Worm (Caenorhabditis elegans): Measurements from ENCODE around the gene tbb-4.

tbb-4 gene

DNA sequence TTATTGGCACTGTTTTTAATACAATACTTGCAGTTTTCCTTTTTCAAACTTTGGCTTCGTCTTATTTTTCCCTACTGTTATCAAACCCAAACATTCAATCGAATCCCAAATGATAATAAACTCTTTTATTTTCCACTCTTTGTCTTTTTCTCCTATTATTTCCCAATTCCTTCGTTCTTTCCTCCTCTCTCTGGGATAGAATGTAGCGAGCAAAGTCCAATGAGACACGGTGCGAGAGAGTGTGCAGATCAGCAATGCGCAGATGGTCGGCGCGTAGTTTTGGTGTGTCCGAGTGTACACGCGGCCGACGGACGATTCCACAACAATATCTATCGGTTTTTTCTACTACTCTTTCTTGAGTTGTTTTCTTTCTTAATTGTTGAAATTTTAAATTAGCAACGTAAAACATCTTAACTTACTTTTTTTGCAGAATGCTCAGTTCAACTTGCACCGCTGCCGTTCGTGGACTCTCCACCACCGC, 5.7 kb downstream of the tbb-4 start, which contains the start of gene B0272.3 (continued):
- TF ChIP-seq tlp-1 (tag; optimal IDR thresholded peaks at IDR 0.05): no peak
- no peak for TF ChIP-seq fkh-4 (tag; optimal IDR thresholded peaks at IDR 0.05; ENCODE audit: borderline replicate concordance)
- peak; percentile 85 for TF ChIP-seq nhr-85 (tag)
- TF ChIP-seq ztf-11 (tag; optimal IDR thresholded peaks at IDR 0.05): no peak
- TF ChIP-seq nhr-71 (tag; optimal IDR thresholded peaks at IDR 0.05): peak; percentile 72
- TF ChIP-seq nhr-237 (tag; optimal IDR thresholded peaks at IDR 0.05): no peak
- TF ChIP-seq nhr-47 (tag; optimal IDR thresholded peaks at IDR 0.05): peak; percentile 20
- peak; percentile 4 to 44 for TF ChIP-seq lsy-2 (tag; optimal IDR thresholded peaks at IDR 0.05)
- no peak for TF ChIP-seq C04F5.9 (tag; optimal IDR thresholded peaks at IDR 0.05)
- TF ChIP-seq nhr-77 (tag; optimal IDR thresholded peaks at IDR 0.05): peak; percentile 56
- TF ChIP-seq aha-1 (tag; optimal IDR thresholded peaks at IDR 0.05): no peak
- peak; percentile 36 for TF ChIP-seq xbp-1 (tag; optimal IDR thresholded peaks at IDR 0.05)
- peak in 1 of 2 experiments; percentile 68 for TF ChIP-seq lin-35 (GFP tag; optimal IDR thresholded peaks at IDR 0.05)
- TF ChIP-seq skn-1 (tag; optimal IDR thresholded peaks at IDR 0.05): peak; percentile 25
- no peak for TF ChIP-seq nhr-28 (tag; optimal IDR thresholded peaks at IDR 0.05)
- no peak for TF ChIP-seq ceh-88 (GFP tag; IDR thresholded peaks at IDR 0.05)
- TF ChIP-seq ceh-63 (GFP tag; optimal IDR thresholded peaks at IDR 0.05): no peak
- TF ChIP-seq lin-13 (GFP tag; optimal IDR thresholded peaks at IDR 0.05): no peak

DNA sequence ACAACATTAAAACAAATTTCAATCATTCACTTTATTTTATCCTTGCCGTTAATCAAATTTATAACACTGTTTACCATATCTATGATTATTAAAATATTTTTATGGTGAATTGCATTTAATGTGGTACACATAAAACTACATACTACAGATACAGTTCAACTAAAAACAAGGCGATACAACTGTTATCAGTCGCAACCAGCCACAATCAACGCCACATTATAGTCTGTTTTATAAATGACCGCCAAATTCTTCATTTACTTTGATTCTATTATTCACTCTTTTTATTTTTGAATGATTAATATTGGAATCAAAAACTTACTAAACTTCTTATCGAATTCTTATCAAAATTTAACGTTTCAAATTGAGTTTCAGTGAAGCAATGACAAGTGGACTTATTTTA, 8.6 kb downstream of the tbb-4 start, which contains the start of gene B0272.4:
B0272.4 (plus strand) TSS at position 373 of the 400 bp plus-strand sequence.
- TF ChIP-seq nhr-20 (tag; optimal IDR thresholded peaks at IDR 0.05): peak; percentile 58
- no peak for TF ChIP-seq pqm-1 (tag; optimal IDR thresholded peaks at IDR 0.05)
- peak; percentile 89 for TF ChIP-seq elt-2 (tag; optimal IDR thresholded peaks at IDR 0.05)
- TF ChIP-seq snpc-4 (tag; optimal IDR thresholded peaks at IDR 0.05): no peak
- no peak for TF ChIP-seq nhr-85 (tag)
- peak; percentile 8 for TF ChIP-seq nhr-71 (tag; optimal IDR thresholded peaks at IDR 0.05)
- no peak for TF ChIP-seq C16A3.4 (tag; optimal IDR thresholded peaks at IDR 0.05)
- no peak for TF ChIP-seq aly-2 (tag; optimal IDR thresholded peaks at IDR 0.05)
- peak; percentile 7 for TF ChIP-seq lin-14 (GFP tag; optimal IDR thresholded peaks at IDR 0.05)
- TF ChIP-seq lin-35 (GFP tag; optimal IDR thresholded peaks at IDR 0.05): peak in 1 of 2 experiments; percentile 29
- no peak for TF ChIP-seq sptf-1 (tag; optimal IDR thresholded peaks at IDR 0.05)

DNA sequence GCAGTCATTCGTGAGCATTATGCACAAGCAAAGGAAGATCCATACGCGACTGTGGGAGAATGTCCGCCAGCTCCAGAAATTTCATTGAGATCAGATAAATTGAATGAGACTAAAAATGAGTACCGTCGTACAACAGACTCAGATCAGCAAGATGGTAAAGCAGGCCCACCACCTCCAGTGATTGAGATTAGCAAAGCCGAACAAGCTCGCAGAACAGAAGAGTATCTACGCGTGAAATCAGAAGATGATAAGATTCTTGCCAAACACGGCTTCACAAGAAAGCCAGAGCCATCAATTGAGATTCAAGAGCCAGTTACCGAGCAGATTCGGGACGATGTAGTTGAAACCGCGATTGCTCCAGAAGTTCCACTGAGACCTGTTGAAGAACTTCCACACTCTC, 18.7 kb downstream of the tbb-4 start:
- no peak for TF ChIP-seq nhr-77 (tag; optimal IDR thresholded peaks at IDR 0.05)
- no peak for TF ChIP-seq efl-1 (optimal IDR thresholded peaks at IDR 0.05)
- peak in 1 of 2 experiments; percentile 90 for TF ChIP-seq efl-1 (GFP tag; optimal IDR thresholded peaks at IDR 0.05 in 1 of 2)

DNA sequence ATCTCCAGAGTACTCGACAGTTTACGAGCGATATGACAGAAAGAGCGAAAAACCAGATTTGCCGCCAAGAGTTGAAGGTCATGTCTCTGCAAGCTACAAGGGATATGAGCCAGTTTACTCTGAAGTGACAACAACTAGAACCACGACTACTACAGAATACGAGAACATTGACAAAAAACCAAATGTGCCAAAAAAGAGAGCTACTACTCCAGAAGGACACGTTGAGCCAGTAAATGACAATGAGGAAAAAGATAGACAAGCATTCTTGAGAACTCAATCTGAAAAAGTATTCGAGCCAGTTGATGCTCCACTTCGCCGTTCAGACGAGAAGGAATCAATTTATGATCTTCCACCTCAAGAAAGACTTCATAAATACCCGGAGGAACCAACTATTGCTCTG, 19.4 kb downstream of the tbb-4 start:
- TF ChIP-seq lin-35 (GFP tag; optimal IDR thresholded peaks at IDR 0.05): no peak
- no peak for TF ChIP-seq nhr-77 (tag; optimal IDR thresholded peaks at IDR 0.05)
- no peak for TF ChIP-seq unc-30 (tag; optimal IDR thresholded peaks at IDR 0.05)
- no peak for TF ChIP-seq C16A3.4 (tag; optimal IDR thresholded peaks at IDR 0.05)
- TF ChIP-seq unc-86 (tag; optimal IDR thresholded peaks at IDR 0.05): no peak
- TF ChIP-seq fos-1 (tag; optimal IDR thresholded peaks at IDR 0.05): no peak
- no peak for TF ChIP-seq nhr-84 (tag; optimal IDR thresholded peaks at IDR 0.05)
- TF ChIP-seq pqm-1 (tag; optimal IDR thresholded peaks at IDR 0.05): no peak
- TF ChIP-seq efl-3 (GFP tag; optimal IDR thresholded peaks at IDR 0.05): no peak
- no peak for TF ChIP-seq dsc-1 (tag; optimal IDR thresholded peaks at IDR 0.05)
- TF ChIP-seq sptf-1 (tag; optimal IDR thresholded peaks at IDR 0.05): no peak
- no peak for TF ChIP-seq unc-130 (tag; optimal IDR thresholded peaks at IDR 0.05)
- no peak for TF ChIP-seq lin-13 (GFP tag; optimal IDR thresholded peaks at IDR 0.05)
- TF ChIP-seq vab-15 (tag; optimal IDR thresholded peaks at IDR 0.05): no peak
- no peak for TF ChIP-seq unc-62 (GFP tag; optimal IDR thresholded peaks at IDR 0.05)
- no peak for TF ChIP-seq hlh-17 (GFP tag; optimal IDR thresholded peaks at IDR 0.05; ENCODE audit: borderline replicate concordance)
- TF ChIP-seq unc-98 (GFP tag; IDR thresholded peaks at IDR 0.05): no peak
- TF ChIP-seq mep-1 (tag; optimal IDR thresholded peaks at IDR 0.05): no peak
- TF ChIP-seq efl-1 (optimal IDR thresholded peaks at IDR 0.05): no peak
- TF ChIP-seq efl-1 (GFP tag; optimal IDR thresholded peaks at IDR 0.05 in 1 of 2): no peak
- TF ChIP-seq nhr-11 (tag; optimal IDR thresholded peaks at IDR 0.05): no peak

Measured in whole organism, L1 larva.